Fruit fly (Drosophila melanogaster) whole organism, embryonic: ENCODE data around the gene CG4972.

Source experiments
- CG10543 ChIP-seq: fragments of 200-800 bp; sonication (Bioruptor generic); optimal IDR thresholded peaks from 3 replicates; lab custom pipeline; 2017; ENCODE audit warnings: missing biosample characterization, mild to moderate bottlenecking, missing genetic modification characterization, moderate library complexity
- CG11093 ChIP-seq: fragments of 200-800 bp; sonication (Bioruptor generic); IDR thresholded peaks from 3 replicates; pipeline ENCODE4 v1.3.6; 2022; ENCODE audit warnings: missing biosample characterization, missing genetic modification characterization
- CG12155 ChIP-seq: fragments of 200-800 bp; sonication (Bioruptor generic); optimal IDR thresholded peaks from 3 replicates; lab custom pipeline; 2016; ENCODE audit warnings: missing biosample characterization, missing genetic modification characterization
- CG12299 ChIP-seq: fragments of 200-800 bp; sonication (Bioruptor generic); optimal IDR thresholded peaks from 2 replicates; lab custom pipeline; 2018; ENCODE audit warnings: missing biosample characterization, mild to moderate bottlenecking, missing genetic modification characterization
- CG13123 ChIP-seq: fragments of 200-800 bp; sonication (Bioruptor generic); optimal IDR thresholded peaks from 2 replicates; lab custom pipeline; 2016; ENCODE audit warnings: missing biosample characterization, missing genetic modification characterization
- CG13287 ChIP-seq: fragments of 200-800 bp; sonication (Bioruptor generic); IDR thresholded peaks from 2 replicates; pipeline ENCODE4 v1.3.6; 2022; ENCODE audit warnings: missing biosample characterization, missing genetic modification characterization; ENCODE audit not compliant: partially characterized antibody
- CG13624 ChIP-seq: fragments of 200-800 bp; sonication (Bioruptor generic); optimal IDR thresholded peaks from 2 replicates; lab custom pipeline; 2016; ENCODE audit warnings: missing biosample characterization, missing genetic modification characterization
- CG2120 ChIP-seq: fragments of 200-800 bp; sonication (Bioruptor generic); optimal IDR thresholded peaks from 3 replicates; lab custom pipeline; 2016; ENCODE audit warnings: missing biosample characterization, missing genetic modification characterization
- CG2199 ChIP-seq: fragments of 200-800 bp; sonication (Bioruptor generic); IDR thresholded peaks from 3 replicates; pipeline ENCODE4 v1.3.6; 2022; ENCODE audit warnings: missing biosample characterization, missing genetic modification characterization
- CG31365 ChIP-seq: fragments of 200-800 bp; sonication (Bioruptor generic); optimal IDR thresholded peaks from 2 replicates; lab custom pipeline; 2018; ENCODE audit warnings: missing biosample characterization, mild to moderate bottlenecking, missing genetic modification characterization
- CG31441 ChIP-seq: fragments of 200-800 bp; sonication (Bioruptor generic); IDR thresholded peaks from 2 replicates; pipeline ENCODE4 v1.3.6; 2022; ENCODE audit warnings: missing biosample characterization, missing genetic modification characterization
- CG33213 ChIP-seq: fragments of 200-800 bp; sonication (Bioruptor generic); optimal IDR thresholded peaks from 3 replicates; lab custom pipeline; 2016; ENCODE audit warnings: missing biosample characterization, missing genetic modification characterization
- CG33557 ChIP-seq: fragments of 200-800 bp; sonication (Bioruptor generic); optimal IDR thresholded peaks from 2 replicates; lab custom pipeline; 2019; ENCODE audit warnings: missing biosample characterization, mild to moderate bottlenecking, missing genetic modification characterization, moderate library complexity
- CG4360 ChIP-seq: fragments of 200-800 bp; sonication (Bioruptor generic); IDR thresholded peaks from 2 replicates; pipeline ENCODE4 v1.3.6; 2022; ENCODE audit warnings: missing biosample characterization, missing genetic modification characterization
- CG5245 ChIP-seq: fragments of 200-800 bp; sonication (Bioruptor generic); optimal IDR thresholded peaks from 3 replicates; lab custom pipeline; 2016; ENCODE audit warnings: missing biosample characterization, missing genetic modification characterization
- CG6683 ChIP-seq: fragments of 200-800 bp; sonication (Bioruptor generic); optimal IDR thresholded peaks from 2 replicates; lab custom pipeline; 2017; ENCODE audit warnings: missing biosample characterization, mild to moderate bottlenecking, missing genetic modification characterization, missing genetic modification reagents
- CG6791 ChIP-seq: fragments of 200-800 bp; sonication (Bioruptor generic); IDR thresholded peaks from 3 replicates; pipeline ENCODE4 v1.3.6; 2022; ENCODE audit warnings: missing biosample characterization, missing genetic modification characterization; ENCODE audit not compliant: partially characterized antibody
- CG9727 ChIP-seq: fragments of 200-800 bp; sonication (Bioruptor generic); optimal IDR thresholded peaks from 3 replicates; lab custom pipeline; 2017; ENCODE audit warnings: missing biosample characterization, mild to moderate bottlenecking, missing genetic modification characterization
- Chrac-16 ChIP-seq: fragments of 200-800 bp; sonication (Bioruptor generic); optimal IDR thresholded peaks from 3 replicates; lab custom pipeline; 2016; ENCODE audit warnings: missing biosample characterization, missing genetic modification characterization
- Deaf1 ChIP-seq: fragments of 200-800 bp; optimal IDR thresholded peaks from 3 replicates; lab custom pipeline; 2019; ENCODE audit warnings: missing biosample characterization, mild to moderate bottlenecking, missing genetic modification characterization, moderate library complexity
- Doc3 ChIP-seq: fragments of 200-800 bp; sonication (Bioruptor generic); IDR thresholded peaks from 3 replicates; pipeline ENCODE4 v1.3.6; 2022; ENCODE audit warnings: missing biosample characterization, missing genetic modification characterization; ENCODE audit not compliant: partially characterized antibody
- ERR ChIP-seq: fragments of 200-800 bp; sonication (Bioruptor generic); optimal IDR thresholded peaks from 2 replicates; lab custom pipeline; 2016; ENCODE audit warnings: missing biosample characterization, missing genetic modification characterization
- Fer2 ChIP-seq: fragments of 200-800 bp; sonication (Bioruptor generic); optimal IDR thresholded peaks from 2 replicates; lab custom pipeline; 2018; ENCODE audit warnings: missing biosample characterization, mild to moderate bottlenecking, missing genetic modification characterization, moderate library complexity
- Gug ChIP-seq: fragments of 200-800 bp; sonication (Bioruptor generic); IDR thresholded peaks from 4 replicates; pipeline ENCODE4 v1.3.6; 2022; ENCODE audit warnings: missing biosample characterization, missing genetic modification characterization
- H2.0 ChIP-seq: fragments of 200-800 bp; sonication (Bioruptor generic); IDR thresholded peaks from 2 replicates; pipeline ENCODE4 v1.3.6; 2022; ENCODE audit warnings: missing biosample characterization, missing genetic modification characterization
- MTF-1 ChIP-seq: fragments of 200-800 bp; sonication (Bioruptor generic); optimal IDR thresholded peaks from 2 replicates; lab custom pipeline; 2018; ENCODE audit warnings: missing biosample characterization, mild to moderate bottlenecking, missing genetic modification characterization, borderline replicate concordance
- Oaz ChIP-seq: fragments of 200-800 bp; sonication (Bioruptor generic); IDR thresholded peaks from 2 replicates; pipeline ENCODE4 v1.3.6; 2022; ENCODE audit warnings: missing biosample characterization, missing genetic modification characterization
- Scr ChIP-seq: fragments of 200-800 bp; sonication (Bioruptor generic); IDR thresholded peaks from 2 replicates; pipeline ENCODE4 v1.3.6; 2022; ENCODE audit warnings: missing biosample characterization, missing genetic modification characterization; ENCODE audit not compliant: partially characterized antibody
- Sry-β ChIP-seq: fragments of 200-800 bp; sonication (Bioruptor generic); optimal IDR thresholded peaks from 2 replicates; lab custom pipeline; 2018; ENCODE audit warnings: missing biosample characterization, mild to moderate bottlenecking, missing genetic modification characterization, moderate library complexity
- ac ChIP-seq: fragments of 200-800 bp; sonication (Bioruptor generic); optimal IDR thresholded peaks from 3 replicates; lab custom pipeline; 2017; ENCODE audit warnings: missing biosample characterization, mild to moderate bottlenecking, missing genetic modification characterization
- bsh ChIP-seq, 2 experiments: fragments of 200-800 bp; sonication (Bioruptor generic); optimal IDR thresholded peaks; 2 replicates each; lab custom pipeline; 2017 to 2018; ENCODE audit warnings: mild to moderate bottlenecking in 2 of 2, missing biosample characterization in 2 of 2, missing genetic modification characterization in 2 of 2, moderate library complexity in 1 of 2
- btn ChIP-seq: fragments of 200-800 bp; sonication (Bioruptor generic); optimal IDR thresholded peaks from 2 replicates; lab custom pipeline; 2016; ENCODE audit warnings: missing biosample characterization, missing genetic modification characterization
- crol ChIP-seq: fragments of 200-800 bp; sonication (Bioruptor generic); IDR thresholded peaks from 2 replicates; pipeline ENCODE4 v1.3.6; 2022; ENCODE audit warnings: missing biosample characterization, missing genetic modification characterization
- h ChIP-seq: fragments of >200 bp; optimal IDR thresholded peaks from 2 replicates; lab custom pipeline; 2017
- hth ChIP-seq: fragments of >200 bp; optimal IDR thresholded peaks from 2 replicates; lab custom pipeline; 2017; ENCODE audit warnings: inconsistent platforms
- kni ChIP-seq: fragments of 200-800 bp; sonication (Bioruptor generic); optimal IDR thresholded peaks from 3 replicates; lab custom pipeline; 2017; ENCODE audit warnings: mild to moderate bottlenecking, missing biosample characterization, missing genetic modification reagents, missing genetic modification characterization
- knrl ChIP-seq: fragments of 200-800 bp; sonication (Bioruptor generic); IDR thresholded peaks from 3 replicates; pipeline ENCODE4 v1.3.6; 2022; ENCODE audit warnings: missing biosample characterization, missing genetic modification characterization; ENCODE audit not compliant: partially characterized antibody
- lab ChIP-seq: fragments of 200-800 bp; sonication (Bioruptor generic); optimal IDR thresholded peaks from 3 replicates; lab custom pipeline; 2017; ENCODE audit warnings: missing biosample characterization, missing genetic modification characterization, mild to moderate bottlenecking, moderate library complexity, missing genetic modification reagents
- lola ChIP-seq, 3 experiments: fragments of >200 bp in 2 of 3; fragments of 200-800 bp in 1 of 3; sonication (Bioruptor generic) in 1 of 3; optimal IDR thresholded peaks; 2 replicates each; lab custom pipeline; 2017 to 2019; ENCODE audit warnings: missing biosample characterization in 3 of 3, missing genetic modification characterization in 3 of 3, mild to moderate bottlenecking in 1 of 3, moderate library complexity in 1 of 3
- luna ChIP-seq: fragments of 200-800 bp; sonication (Bioruptor generic); optimal IDR thresholded peaks from 2 replicates; lab custom pipeline; 2016; ENCODE audit warnings: missing biosample characterization, missing genetic modification characterization
- maf-S ChIP-seq: fragments of 200-800 bp; sonication (Bioruptor generic); optimal IDR thresholded peaks from 2 replicates; lab custom pipeline; 2016; ENCODE audit warnings: missing biosample characterization, missing genetic modification characterization
- mld ChIP-seq: fragments of 200-800 bp; sonication (Bioruptor generic); IDR thresholded peaks from 3 replicates; pipeline ENCODE4 v1.3.6; 2022; ENCODE audit warnings: missing biosample characterization, missing genetic modification characterization; ENCODE audit not compliant: partially characterized antibody
- pfk ChIP-seq: fragments of 200-800 bp; sonication (Bioruptor generic); optimal IDR thresholded peaks from 2 replicates; lab custom pipeline; 2018; ENCODE audit warnings: missing biosample characterization, mild to moderate bottlenecking, missing genetic modification characterization, moderate library complexity
- repo ChIP-seq: fragments of 200-800 bp; sonication (Bioruptor generic); optimal IDR thresholded peaks from 2 replicates; lab custom pipeline; 2016; ENCODE audit warnings: missing biosample characterization, missing genetic modification characterization
- sisA ChIP-seq: fragments of 200-800 bp; sonication (Bioruptor generic); IDR thresholded peaks from 2 replicates; pipeline ENCODE4 v1.3.6; 2022; ENCODE audit warnings: missing biosample characterization, missing genetic modification characterization
- sob ChIP-seq: fragments of 200-800 bp; sonication (Bioruptor generic); IDR thresholded peaks from 2 replicates; pipeline ENCODE4 v1.3.6; 2022; ENCODE audit warnings: missing biosample characterization, missing genetic modification characterization
- sqz ChIP-seq: fragments of 200-800 bp; sonication (Bioruptor generic); optimal IDR thresholded peaks from 3 replicates; lab custom pipeline; 2018; ENCODE audit warnings: missing biosample characterization, mild to moderate bottlenecking, missing genetic modification characterization
- sr ChIP-seq: fragments of 200-800 bp; sonication (Bioruptor generic); IDR thresholded peaks from 3 replicates; pipeline ENCODE4 v1.3.6; 2022; ENCODE audit warnings: missing biosample characterization, missing genetic modification characterization
- vnd ChIP-seq: fragments of 200-800 bp; sonication (Bioruptor generic); IDR thresholded peaks from 3 replicates; pipeline ENCODE4 v1.3.6; 2022; ENCODE audit warnings: missing biosample characterization, missing genetic modification characterization; ENCODE audit not compliant: partially characterized antibody
- yki ChIP-seq: fragments of >200 bp; optimal IDR thresholded peaks from 3 replicates; lab custom pipeline; 2018

The CG4972 gene

dm6 chr2L:10334854-10335277 lies 20.3 kb downstream of the CG4972 start (continued):
- no peak for TF ChIP-seq hth (lab: Kevin White, UChicago)
- peak; percentile 78 for TF ChIP-seq pfk (GFP tag; lab: Kevin White, UChicago)
- no peak for TF ChIP-seq Oaz (GFP tag; lab: Robert Waterston, UW)
- no peak for TF ChIP-seq sr
- TF ChIP-seq lab, result peak; percentile 93
- peak; percentile 61 for TF ChIP-seq CG33213
- peak; percentile 12; the same call in 1 of the 3 replicates for TF ChIP-seq knrl
- no peak for TF ChIP-seq yki
- TF ChIP-seq MTF-1 (GFP tag; lab: Kevin White, UChicago), result peak; percentile 74
- TF ChIP-seq sqz (GFP tag; lab: Kevin White, UChicago), result peak; percentile 76
- peak; percentile 7 for TF ChIP-seq CG12155
- peak; percentile 76 for TF ChIP-seq CG33557 (GFP tag; lab: Kevin White, UChicago)
- TF ChIP-seq ac (GFP tag; lab: Kevin White, UChicago), result peak; percentile 15
- no peak for TF ChIP-seq sisA (GFP tag; lab: Robert Waterston, UW)
- TF ChIP-seq mld (GFP tag; lab: Robert Waterston, UW), result no peak
- TF ChIP-seq CG5245 (GFP tag; lab: Kevin White, UChicago), result no peak
- TF ChIP-seq CG6683 (GFP tag; lab: Kevin White, UChicago), result peak; percentile 50
- TF ChIP-seq Fer2, result peak; percentile 38
- peak; percentile 44 for TF ChIP-seq ERR (GFP tag; lab: Kevin White, UChicago)
- TF ChIP-seq CG13624, result peak; percentile 68
- no peak for TF ChIP-seq crol
- TF ChIP-seq Sry-β, result peak; percentile 17
- no peak for TF ChIP-seq Gug (GFP tag; lab: Robert Waterston, UW)
- peak; percentile 72; the same call in 1 of the 2 replicates for TF ChIP-seq sob
- TF ChIP-seq CG6791 (GFP tag; lab: Robert Waterston, UW), result no peak; the same call in 2 of the 3 replicates
- TF ChIP-seq CG4360 (GFP tag; lab: Robert Waterston, UW), result no peak
- 0 out of 3 replicates have a peak, but pooled peaks have one; percentile 11 for TF ChIP-seq Doc3 (GFP tag; lab: Robert Waterston, UW)
- peak in 2 of 3 experiments; percentile 45 to 82 for TF ChIP-seq lola (GFP tag; optimal IDR thresholded peaks at IDR 0.05; lab: Kevin White, UChicago)
- peak; percentile 69 for TF ChIP-seq CG2120 (GFP tag; lab: Kevin White, UChicago)
- TF ChIP-seq Deaf1 (tag; lab: Kevin White, UChicago), result peak; percentile 40
- no peak; the same call in 2 of the 3 replicates for TF ChIP-seq vnd (GFP tag; lab: Robert Waterston, UW)
- TF ChIP-seq Scr (GFP tag; lab: Robert Waterston, UW), result peak; percentile 69
- peak; percentile 49 for TF ChIP-seq CG31441 (GFP tag; lab: Robert Waterston, UW)
- TF ChIP-seq CG9727, result peak; percentile 57
- peak; percentile 97 for TF ChIP-seq CG10543 (GFP tag; lab: Kevin White, UChicago)
- TF ChIP-seq CG12299 (tag; lab: Kevin White, UChicago), result peak; percentile 70
- no peak for TF ChIP-seq H2.0
- TF ChIP-seq luna, result no peak
- peak; percentile 2 for TF ChIP-seq Chrac-16
- peak; percentile 86; the same call in 2 of the 3 replicates for TF ChIP-seq CG2199
- TF ChIP-seq h, result no peak
- TF ChIP-seq CG31365, result no peak
- TF ChIP-seq CG11093 (GFP tag; lab: Robert Waterston, UW), result no peak
- peak; percentile 5 for TF ChIP-seq btn (GFP tag; lab: Kevin White, UChicago)
- TF ChIP-seq kni (GFP tag; lab: Kevin White, UChicago), result peak; percentile 98
- peak; percentile 41 for TF ChIP-seq maf-S (GFP tag; lab: Kevin White, UChicago)
- TF ChIP-seq CG13123 (GFP tag; lab: Kevin White, UChicago), result peak; percentile 30
- peak; percentile 43 to 48 for TF ChIP-seq bsh (GFP tag; optimal IDR thresholded peaks at IDR 0.05; lab: Kevin White, UChicago)
- TF ChIP-seq CG13287 (GFP tag; lab: Robert Waterston, UW), result peak; percentile 81
- TF ChIP-seq repo, result peak; percentile 23
